Worm (Caenorhabditis elegans): ENCODE results near the gene flad-1.

ce11 chrII:9936859-9937258, 7.1 kb upstream of the flad-1 start, which contains the start of gene C05C10.3:
- no peak for TF ChIP-seq nhr-77 (tag; optimal IDR thresholded peaks at IDR 0.05)
- TF ChIP-seq nhr-76 (tag; optimal IDR thresholded peaks at IDR 0.05), result no peak

All from whole organism, L3 larva.